Fruit fly (Drosophila melanogaster) whole organism, adult: Measurements from ENCODE around the gene CG15252.

Experiments used
- CG11617 ChIP-seq: fragments of 200-800 bp; sonication (Bioruptor generic); optimal IDR thresholded peaks from 2 replicates; lab custom pipeline; 2017; ENCODE audit warnings: mild to moderate bottlenecking, missing biosample characterization, missing genetic modification reagents, missing genetic modification characterization
- CG12768 ChIP-seq: fragments of 200-800 bp; sonication (Bioruptor generic); optimal IDR thresholded peaks from 2 replicates; lab custom pipeline; 2017; ENCODE audit warnings: missing biosample characterization, missing genetic modification characterization, mild to moderate bottlenecking, moderate library complexity, missing genetic modification reagents
- CG14711 ChIP-seq: fragments of 200-800 bp; sonication (Bioruptor generic); optimal IDR thresholded peaks from 2 replicates; lab custom pipeline; 2018; ENCODE audit warnings: missing biosample characterization, mild to moderate bottlenecking, missing genetic modification characterization, moderate library complexity
- CG1620 ChIP-seq: fragments of 200-800 bp; sonication (Bioruptor generic); optimal IDR thresholded peaks from 2 replicates; lab custom pipeline; 2016; ENCODE audit warnings: missing biosample characterization, missing genetic modification characterization
- CG33017 ChIP-seq: fragments of 200-800 bp; sonication (Bioruptor generic); optimal IDR thresholded peaks from 2 replicates; lab custom pipeline; 2018; ENCODE audit warnings: missing biosample characterization, mild to moderate bottlenecking, missing genetic modification characterization, moderate library complexity
- CG5204 ChIP-seq: fragments of 200-800 bp; sonication (Bioruptor generic); optimal IDR thresholded peaks from 2 replicates; lab custom pipeline; 2016; ENCODE audit warnings: missing biosample characterization, missing genetic modification characterization
- CG7045 ChIP-seq: fragments of 200-800 bp; sonication (Bioruptor generic); optimal IDR thresholded peaks from 2 replicates; lab custom pipeline; 2017; ENCODE audit warnings: missing biosample characterization, mild to moderate bottlenecking, missing genetic modification characterization
- CG7101 ChIP-seq: fragments of 200-800 bp; sonication (Bioruptor generic); optimal IDR thresholded peaks from 2 replicates; lab custom pipeline; 2018; ENCODE audit warnings: missing biosample characterization, mild to moderate bottlenecking, missing genetic modification characterization, moderate library complexity
- Clk ChIP-seq: fragments of 200-800 bp; sonication (Bioruptor generic); optimal IDR thresholded peaks from 2 replicates; lab custom pipeline; 2017; ENCODE audit warnings: missing biosample characterization, missing genetic modification characterization
- Hr96 ChIP-seq: fragments of 200-800 bp; sonication (Bioruptor generic); optimal IDR thresholded peaks from 2 replicates; lab custom pipeline; 2016; ENCODE audit warnings: missing biosample characterization, missing genetic modification characterization
- Mnt ChIP-seq: fragments of 200-800 bp; sonication (Bioruptor generic); optimal IDR thresholded peaks from 2 replicates; lab custom pipeline; 2016; ENCODE audit warnings: missing biosample characterization, mild to moderate bottlenecking, missing genetic modification characterization
- bab1 ChIP-seq: fragments of 200-800 bp; sonication (Bioruptor generic); optimal IDR thresholded peaks from 3 replicates; lab custom pipeline; 2019; ENCODE audit warnings: missing biosample characterization, mild to moderate bottlenecking, missing genetic modification characterization, moderate library complexity
- cic ChIP-seq: fragments of 200-800 bp; sonication (Bioruptor generic); optimal IDR thresholded peaks from 2 replicates; lab custom pipeline; 2017; ENCODE audit warnings: missing biosample characterization, mild to moderate bottlenecking, missing genetic modification characterization, moderate library complexity
- cnc ChIP-seq, 2 experiments: fragments of >200 bp; optimal IDR thresholded peaks; 2 replicates each; lab custom pipeline; 2017
- kay ChIP-seq: fragments of 200-800 bp; sonication (Bioruptor generic); peaks from one replicate; lab custom pipeline; 2016; ENCODE audit warnings: missing biosample characterization, missing genetic modification characterization, borderline replicate concordance
- ovo ChIP-seq: fragments of 200-800 bp; sonication (Bioruptor generic); optimal IDR thresholded peaks from 2 replicates; lab custom pipeline; 2016; ENCODE audit warnings: missing biosample characterization, missing genetic modification characterization
- pad ChIP-seq: fragments of 200-800 bp; sonication (Bioruptor generic); optimal IDR thresholded peaks from 3 replicates; lab custom pipeline; 2017; ENCODE audit warnings: missing biosample characterization, missing genetic modification characterization, mild to moderate bottlenecking, moderate library complexity, missing genetic modification reagents
- tj ChIP-seq: fragments of 200-800 bp; sonication (Bioruptor generic); optimal IDR thresholded peaks from 3 replicates; lab custom pipeline; 2017; ENCODE audit warnings: missing biosample characterization, mild to moderate bottlenecking, missing genetic modification characterization, moderate library complexity
- toe ChIP-seq: fragments of 200-800 bp; sonication (Bioruptor generic); optimal IDR thresholded peaks from 2 replicates; lab custom pipeline; 2016; ENCODE audit warnings: missing biosample characterization, missing genetic modification characterization

CG15252 gene

dm6 chrX:9980464-9980863 is at the start of gene CG15252:
Gene CG15252, minus strand, starts transcription at chrX:9980564.
- TF ChIP-seq CG5204 (GFP tag; lab: Kevin White, UChicago) (no peak), CG11617 (GFP tag; lab: Kevin White, UChicago) (no peak), pad (GFP tag; lab: Kevin White, UChicago) (no peak), ovo (GFP tag; lab: Kevin White, UChicago) (no peak), Hr96 (GFP tag; lab: Kevin White, UChicago) (no peak), cic (GFP tag; lab: Kevin White, UChicago) (no peak), CG14711 (tag; lab: Kevin White, UChicago) (no peak), bab1 (GFP tag; lab: Kevin White, UChicago) (no peak), kay (GFP tag; lab: Kevin White, UChicago) (no peak), Mnt (GFP tag; lab: Kevin White, UChicago) (no peak), cnc (optimal IDR thresholded peaks at IDR 0.05; lab: Kevin White, UChicago) (no peak), CG7101 (tag; lab: Kevin White, UChicago) (no peak), tj (GFP tag; lab: Kevin White, UChicago) (no peak), CG1620 (GFP tag; lab: Kevin White, UChicago) (no peak), CG7045 (no peak), toe (GFP tag; lab: Kevin White, UChicago) (no peak), CG12768 (GFP tag; lab: Kevin White, UChicago) (no peak), Clk (GFP tag; lab: Kevin White, UChicago) (no peak)

dm6 chrX:10029730-10030129 is 49.4 kb upstream of the CG15252 start:
- no peak for TF ChIP-seq CG33017 (tag; lab: Kevin White, UChicago)
- TF ChIP-seq CG5204 (GFP tag; lab: Kevin White, UChicago) = no peak
- no peak for TF ChIP-seq Mnt (GFP tag; lab: Kevin White, UChicago)
- no peak for TF ChIP-seq CG11617 (GFP tag; lab: Kevin White, UChicago)
- no peak for TF ChIP-seq CG14711 (tag; lab: Kevin White, UChicago)
- no peak for TF ChIP-seq pad (GFP tag; lab: Kevin White, UChicago)
- TF ChIP-seq kay (GFP tag; lab: Kevin White, UChicago) = no peak
- no peak for TF ChIP-seq CG12768 (GFP tag; lab: Kevin White, UChicago)
- TF ChIP-seq cnc (optimal IDR thresholded peaks at IDR 0.05; lab: Kevin White, UChicago) = no peak
- TF ChIP-seq cic (GFP tag; lab: Kevin White, UChicago) = no peak
- TF ChIP-seq CG1620 (GFP tag; lab: Kevin White, UChicago) = no peak

- TF ChIP-seq CG12768 (GFP tag; lab: Kevin White, UChicago) (no peak), Hr96 (GFP tag; lab: Kevin White, UChicago) (no peak), CG7101 (tag; lab: Kevin White, UChicago) (no peak), CG7045 (no peak), CG11617 (GFP tag; lab: Kevin White, UChicago) (no peak), CG1620 (GFP tag; lab: Kevin White, UChicago) (no peak)
Measured at dm6 chrX:10021809-10022208, 41.4 kb upstream of the CG15252 start.

- no peak for TF ChIP-seq CG12768 (GFP tag; lab: Kevin White, UChicago)
- no peak for TF ChIP-seq CG7101 (tag; lab: Kevin White, UChicago)
- no peak for TF ChIP-seq CG5204 (GFP tag; lab: Kevin White, UChicago)
Measured at dm6 chrX:10020857-10021256, 40.5 kb upstream of the CG15252 start.

- no peak for TF ChIP-seq CG1620 (GFP tag; lab: Kevin White, UChicago)
Measured at dm6 chrX:10016724-10017123, 36.4 kb upstream of the CG15252 start, which contains the start of gene Cht6. Gene Cht6, plus strand, starts transcription at chrX:10016845.

DNA sequence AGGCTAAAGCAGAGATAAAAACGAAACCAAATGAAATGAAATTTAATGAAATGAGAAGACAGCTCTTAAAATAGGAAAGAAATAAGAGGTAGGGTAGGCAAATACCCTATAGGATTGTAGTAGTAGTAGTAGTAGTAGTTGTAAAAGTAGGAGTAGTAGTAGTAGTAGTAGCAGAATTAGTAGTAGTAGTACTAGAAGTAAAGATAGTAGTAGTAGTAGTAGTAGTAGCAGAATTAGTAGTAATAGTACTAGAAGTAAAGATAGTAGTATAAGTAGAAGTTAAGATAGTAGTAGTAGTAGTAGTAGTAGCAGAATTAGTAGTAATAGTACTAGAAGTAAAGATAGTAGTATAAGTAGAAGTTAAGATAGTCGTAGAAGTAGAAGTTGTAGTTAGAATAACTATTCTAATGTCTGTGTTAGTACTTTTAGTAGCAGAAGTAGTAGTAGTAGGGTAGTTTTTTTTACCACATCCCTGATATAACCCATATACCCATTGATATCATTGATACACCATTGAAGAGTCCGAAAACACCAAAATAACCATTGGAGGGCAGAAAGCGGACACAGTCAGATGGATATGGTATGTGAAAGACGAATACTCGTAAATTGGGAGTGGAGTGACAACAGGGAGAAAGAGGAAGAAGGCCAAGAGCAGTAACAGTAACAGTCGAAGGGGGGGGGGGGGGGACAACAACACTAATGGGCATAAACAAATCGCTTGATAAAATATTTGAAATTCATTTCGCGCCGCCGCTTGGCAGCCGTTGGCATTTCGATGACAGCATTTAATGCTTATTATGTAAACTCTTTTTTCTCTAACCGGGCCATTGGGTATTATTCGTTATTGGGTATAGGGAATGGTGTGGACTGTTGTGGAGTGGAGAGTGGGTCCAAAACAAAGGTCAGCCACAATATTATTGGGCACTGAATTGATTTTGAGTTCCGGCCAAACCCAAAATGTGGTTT is 34.7 kb upstream of the CG15252 start:
- TF ChIP-seq tj (GFP tag; lab: Kevin White, UChicago) (no peak), kay (GFP tag; lab: Kevin White, UChicago) (no peak), CG33017 (tag; lab: Kevin White, UChicago) (no peak), cic (GFP tag; lab: Kevin White, UChicago) (no peak), CG11617 (GFP tag; lab: Kevin White, UChicago) (no peak), CG14711 (tag; lab: Kevin White, UChicago) (no peak), Hr96 (GFP tag; lab: Kevin White, UChicago) (no peak), ovo (GFP tag; lab: Kevin White, UChicago) (no peak)
